Fruit fly (Drosophila melanogaster) ovary, adult (tissue): ENCODE data around the gene CG4022.

Experiments
- CG17801 ChIP-seq: fragments of 200-800 bp; optimal IDR thresholded peaks from 2 replicates; lab custom pipeline; 2019; ENCODE audit warnings: missing biosample characterization, mild to moderate bottlenecking, missing genetic modification characterization, moderate library complexity; ENCODE audit not compliant: partially characterized antibody

The CG4022 gene

DNA sequence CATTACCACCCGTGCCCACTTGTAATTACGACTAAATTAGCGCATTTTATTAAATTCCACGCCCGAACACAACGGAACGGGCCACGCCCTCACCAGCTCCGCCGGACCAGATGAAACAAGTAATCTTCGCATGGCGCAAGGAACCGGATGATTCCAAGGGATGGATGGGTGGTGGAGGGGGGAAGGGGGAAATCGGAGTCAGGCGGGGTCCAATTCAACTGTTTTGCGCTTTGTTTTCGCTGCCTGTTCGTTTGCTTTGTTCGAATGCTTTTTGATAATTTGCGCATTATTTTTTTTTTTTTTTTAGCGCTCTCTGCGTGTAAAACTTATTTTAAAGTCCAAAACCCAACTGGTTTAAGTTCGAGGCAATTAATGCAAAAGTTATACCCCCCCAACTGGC lies 13.9 kb downstream of the CG4022 start:
- TF ChIP-seq CG17801 (GFP tag; lab: Kevin White, UChicago) = no peak

DNA sequence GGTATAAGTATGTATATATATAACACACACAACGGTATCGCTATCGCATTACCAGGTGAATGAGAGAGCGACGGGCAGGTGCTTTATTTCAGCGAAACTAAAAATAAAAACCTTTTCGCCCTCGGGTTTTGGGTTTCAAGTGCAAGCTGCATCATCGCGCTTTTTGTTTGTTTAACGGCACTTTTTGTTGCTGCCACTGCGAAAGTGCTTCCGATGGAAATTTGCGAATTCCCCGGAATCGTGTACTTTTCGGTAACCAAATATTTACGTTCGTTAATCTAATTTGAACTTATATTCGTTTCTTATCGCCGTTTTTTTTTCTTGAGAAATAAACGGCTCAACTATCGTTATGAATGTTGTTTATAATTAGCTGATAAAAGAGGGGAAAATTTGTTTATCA lies 14.6 kb downstream of the CG4022 start:
- TF ChIP-seq CG17801 (GFP tag; lab: Kevin White, UChicago) = peak; percentile 11

DNA sequence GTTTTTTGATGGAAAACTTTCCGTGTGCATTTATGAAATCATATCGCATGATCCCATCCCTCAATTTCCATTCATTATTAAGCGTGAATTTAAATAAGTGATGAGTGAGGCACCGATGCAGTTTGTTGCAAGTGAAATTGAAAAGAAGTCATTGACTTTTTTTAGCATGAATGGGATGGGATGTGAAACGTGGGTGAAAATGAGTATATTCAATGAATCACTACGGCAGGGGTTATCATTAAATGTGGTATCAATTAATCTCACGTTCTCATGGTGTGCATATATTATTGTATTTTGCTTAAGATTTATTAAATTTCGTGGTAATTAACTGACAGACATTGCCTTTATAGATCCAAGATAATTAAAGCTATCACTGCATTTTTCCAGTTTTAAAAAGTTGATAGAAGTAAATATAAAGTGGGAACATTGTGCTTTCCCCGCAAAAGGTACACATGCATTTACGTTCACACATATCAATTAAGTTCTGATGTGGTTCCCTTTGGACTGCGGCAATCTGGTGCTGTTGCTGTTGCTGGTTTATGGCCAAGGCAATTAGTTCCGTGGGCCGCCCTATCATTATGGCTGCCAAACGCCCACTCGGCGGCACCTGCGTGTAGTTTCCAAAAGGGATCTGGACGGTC lies 19.2 kb downstream of the CG4022 start:
- no peak for TF ChIP-seq CG17801 (GFP tag; lab: Kevin White, UChicago)

DNA sequence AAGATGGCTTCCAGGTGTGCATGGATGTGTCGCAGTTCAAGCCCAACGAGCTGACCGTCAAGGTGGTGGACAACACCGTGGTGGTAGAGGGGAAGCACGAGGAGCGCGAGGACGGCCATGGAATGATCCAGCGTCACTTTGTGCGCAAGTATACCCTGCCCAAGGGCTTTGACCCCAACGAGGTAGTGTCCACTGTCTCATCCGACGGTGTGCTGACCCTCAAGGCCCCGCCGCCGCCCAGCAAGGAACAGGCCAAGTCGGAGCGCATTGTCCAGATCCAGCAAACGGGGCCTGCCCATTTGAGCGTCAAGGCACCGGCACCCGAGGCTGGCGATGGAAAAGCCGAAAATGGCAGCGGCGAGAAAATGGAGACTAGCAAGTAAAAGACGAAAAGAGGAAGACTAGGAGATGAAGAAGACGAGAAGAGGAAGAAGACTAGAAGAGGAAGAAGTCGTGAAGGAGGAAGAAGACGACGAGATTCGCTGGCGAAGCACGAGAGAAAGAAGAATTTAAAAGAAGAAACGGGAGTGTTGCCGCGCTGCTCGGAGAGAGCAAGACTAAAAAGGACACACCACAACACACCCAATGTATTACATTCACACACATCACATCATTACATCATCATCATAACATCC lies 26.1 kb downstream of the CG4022 start:
- TF ChIP-seq CG17801 (GFP tag; lab: Kevin White, UChicago) = no peak

DNA sequence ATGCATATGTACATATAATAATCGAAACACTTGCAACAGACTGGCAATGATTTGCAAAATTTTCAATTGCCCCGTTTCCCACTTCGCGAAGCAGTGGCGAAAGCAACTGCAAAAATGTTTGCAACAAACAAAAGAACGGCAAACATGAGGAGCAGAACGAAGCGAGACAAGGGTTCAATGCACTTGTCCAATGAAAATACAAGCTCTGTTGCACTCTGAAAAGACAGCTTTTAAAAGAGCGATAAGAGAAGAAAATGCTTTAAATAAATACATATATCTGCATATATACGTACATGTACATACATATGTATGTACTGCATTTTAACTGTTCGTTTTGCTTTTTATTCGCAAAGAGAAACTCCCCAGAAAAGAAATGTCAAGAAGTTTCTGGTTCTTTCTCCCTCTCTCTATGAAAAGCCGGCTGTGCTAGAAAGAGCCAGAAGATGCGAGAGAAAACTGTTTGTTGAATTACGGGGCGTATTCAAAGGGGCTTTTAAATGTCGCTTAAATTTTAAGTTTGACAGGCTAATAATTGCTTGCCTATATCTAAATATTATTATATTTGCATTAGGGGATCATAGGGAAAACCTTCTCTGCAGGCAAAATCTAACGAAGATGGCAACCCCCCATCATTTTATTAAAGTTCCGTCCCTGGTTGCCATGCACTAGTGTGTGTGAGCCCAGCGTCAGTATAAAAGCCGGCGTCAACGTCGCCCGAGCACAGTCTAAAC lies 27.1 kb downstream of the CG4022 start, which contains the start of gene Hsp27:
Gene Hsp27, plus strand, starts transcription at position 719 of the 731 bp plus-strand sequence.
- TF ChIP-seq CG17801 (GFP tag; lab: Kevin White, UChicago) = peak; percentile 99

DNA sequence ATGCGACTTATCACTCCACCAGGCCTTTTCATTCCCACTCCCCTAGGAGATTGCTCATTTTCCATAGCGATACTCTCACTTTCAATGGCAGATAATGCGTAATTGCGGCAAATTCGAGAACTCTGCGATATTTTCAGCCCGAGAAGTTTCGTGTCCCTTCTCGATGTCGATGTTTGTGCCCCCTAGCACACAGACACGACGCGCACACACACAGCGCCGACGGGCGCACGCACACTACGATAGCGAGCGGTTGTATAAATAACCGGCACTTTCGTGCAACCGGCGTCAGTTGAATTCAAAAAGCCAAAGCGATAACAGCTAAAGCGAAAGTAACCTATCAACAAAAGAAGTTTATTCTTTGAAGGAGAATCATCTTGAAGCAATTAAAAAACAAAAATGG lies 29.0 kb downstream of the CG4022 start, which contains the start of gene Hsp23:
Gene Hsp23, plus strand, starts transcription at position 281 of the 400 bp plus-strand sequence.
- no peak for TF ChIP-seq CG17801 (GFP tag; lab: Kevin White, UChicago)

DNA sequence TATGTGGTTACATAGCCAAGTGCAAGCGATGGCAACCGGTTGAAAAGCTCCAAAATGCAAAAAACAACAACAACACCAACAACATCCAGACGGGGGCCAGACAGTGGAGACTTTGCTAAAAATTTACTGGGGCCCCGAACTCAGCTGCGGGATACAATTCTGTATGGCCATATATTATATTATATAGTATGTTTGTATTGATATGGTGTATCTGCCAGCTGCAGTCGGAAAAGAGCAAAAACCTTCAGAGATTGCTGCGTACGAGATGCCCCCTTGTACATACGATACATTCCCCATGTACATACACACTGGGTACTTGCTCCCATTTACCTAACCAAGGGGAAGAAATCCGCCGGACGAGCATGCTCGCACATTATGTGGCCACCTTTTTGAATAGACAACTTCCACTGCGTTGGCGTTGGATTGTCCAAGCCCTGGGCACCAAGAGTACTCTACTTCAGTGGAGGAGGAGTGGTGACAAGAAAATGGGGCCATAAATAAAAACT lies 30.2 kb downstream of the CG4022 start:
- no peak for TF ChIP-seq CG17801 (GFP tag; lab: Kevin White, UChicago)

DNA sequence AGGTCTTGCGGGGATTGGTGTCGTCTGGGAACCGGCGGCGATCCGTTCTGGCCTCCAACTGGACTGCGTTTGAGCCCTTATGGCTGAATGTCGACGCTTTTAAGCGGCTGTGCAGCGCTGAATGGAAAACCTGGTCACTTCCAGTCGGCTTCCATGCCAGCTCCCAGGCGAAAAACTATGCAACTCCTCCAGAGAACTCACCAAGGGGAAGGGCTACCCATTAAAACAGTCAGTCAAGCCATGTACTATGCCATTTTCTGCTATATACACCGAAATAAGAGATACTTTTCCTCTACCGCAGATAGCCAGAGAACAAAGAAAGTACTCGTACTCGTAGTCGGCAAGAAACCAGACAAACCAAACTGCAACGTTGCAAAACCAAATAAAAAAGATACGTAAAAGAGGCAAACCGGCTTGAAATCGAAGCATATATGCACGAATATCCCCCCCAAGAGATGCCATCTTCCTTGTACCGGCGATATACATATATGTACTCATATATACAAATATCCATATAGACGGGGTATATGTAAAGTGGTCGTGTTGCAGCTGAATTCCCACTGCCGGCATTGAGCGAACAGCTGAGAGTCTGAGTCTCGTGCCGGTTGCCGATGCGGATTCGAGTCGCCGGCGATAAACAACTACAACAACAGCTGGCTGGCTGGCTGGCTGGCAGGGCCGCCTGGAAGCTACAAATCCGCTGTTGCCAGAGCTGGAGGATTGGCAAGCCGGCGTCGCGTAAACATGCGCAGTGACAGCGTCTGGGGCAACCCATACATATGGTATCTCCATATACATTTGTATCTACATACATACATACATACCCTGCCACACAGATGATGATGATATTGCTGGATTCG lies 30.9 kb downstream of the CG4022 start, which contains the start of gene Hsp67Ba:
Gene Hsp67Ba, minus strand, starts transcription at position 51 of the 860 bp plus-strand sequence.
- no peak for TF ChIP-seq CG17801 (GFP tag; lab: Kevin White, UChicago)

DNA sequence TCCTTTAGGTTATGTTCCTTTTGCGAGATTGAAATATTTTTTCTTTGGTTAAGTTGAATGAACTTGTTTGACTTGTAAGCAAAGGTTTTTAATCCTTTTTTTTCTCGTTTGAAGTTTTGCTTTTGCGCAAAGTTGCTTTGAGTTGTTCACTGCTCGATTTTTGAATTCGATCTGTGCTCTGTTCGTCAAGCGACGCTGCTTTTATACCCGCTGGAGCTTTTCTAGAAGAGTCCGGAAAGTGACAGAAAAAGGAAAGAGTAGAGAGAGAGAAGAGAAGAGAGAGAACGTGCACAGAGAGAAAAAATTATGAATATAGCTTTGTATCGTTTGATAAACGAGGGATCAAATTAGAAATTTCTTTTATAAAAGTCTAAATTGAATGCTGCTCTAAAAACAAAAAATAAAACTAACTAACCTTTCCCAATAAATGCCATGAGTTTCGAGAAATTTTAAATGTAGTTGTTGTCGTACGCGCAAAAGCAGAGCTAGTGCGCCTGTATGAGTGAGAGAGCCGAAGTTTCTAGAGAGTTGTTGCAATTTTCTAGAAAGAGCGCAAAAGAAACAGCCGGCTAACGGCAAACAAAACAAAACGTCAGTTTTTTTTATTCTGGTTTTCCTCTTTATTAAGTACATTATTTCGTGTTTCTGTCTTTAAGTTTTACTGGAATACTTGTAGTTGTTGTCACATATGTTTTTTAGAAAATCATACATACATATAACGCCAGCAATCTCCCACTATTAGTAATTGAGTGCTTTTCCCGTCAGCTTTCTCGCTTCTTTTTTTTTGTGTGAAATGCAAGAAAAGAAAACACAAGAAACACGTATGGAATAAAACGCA lies 33.2 kb downstream of the CG4022 start, which contains the start of gene Hsp26:
Gene Hsp26, minus strand, starts transcription at position 230 of the 838 bp plus-strand sequence.
- TF ChIP-seq CG17801 (GFP tag; lab: Kevin White, UChicago) = peak; percentile 90

DNA sequence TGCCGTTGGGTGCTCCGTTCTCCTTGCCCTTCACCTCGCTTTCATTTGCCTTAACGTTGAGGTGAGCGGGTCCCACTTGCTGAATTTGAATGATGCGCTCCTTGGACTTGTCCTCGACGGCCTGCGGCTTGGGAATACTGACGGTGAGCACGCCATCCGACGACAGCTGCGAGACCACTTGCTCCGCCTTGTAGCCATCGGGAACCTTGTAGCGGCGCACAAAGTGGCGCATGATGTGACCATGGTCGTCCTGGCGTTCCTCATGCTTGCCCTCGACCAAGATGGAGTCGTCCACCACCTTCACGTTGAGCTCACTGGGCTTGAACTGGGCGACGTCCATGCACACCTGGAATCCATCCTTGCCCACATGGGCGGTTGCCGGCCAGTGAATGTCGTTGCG lies 34.1 kb downstream of the CG4022 start:
- TF ChIP-seq CG17801 (GFP tag; lab: Kevin White, UChicago) = no peak

DNA sequence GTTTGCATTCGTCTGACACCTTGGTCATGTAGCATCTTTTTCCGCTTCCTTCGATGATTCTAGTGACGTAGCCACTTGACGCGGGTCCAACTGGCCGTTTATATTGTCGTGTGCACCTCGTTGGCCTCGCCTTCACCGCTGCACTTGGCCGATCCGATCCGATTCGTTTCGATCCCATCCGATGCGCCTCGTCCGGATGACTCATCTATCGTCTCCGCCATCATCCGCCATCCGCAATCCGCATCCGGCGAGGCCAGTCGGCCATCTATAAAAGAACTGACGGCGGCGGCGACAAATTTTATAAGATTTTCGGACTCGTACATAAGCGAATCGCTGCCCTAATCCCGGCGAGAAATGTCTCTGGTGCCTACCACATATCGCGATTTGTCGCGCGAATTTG lies 35.5 kb downstream of the CG4022 start, which contains the start of gene CG4461:
Gene CG4461, plus strand, starts transcription at position 301 of the 400 bp plus-strand sequence.
- no peak for TF ChIP-seq CG17801 (GFP tag; lab: Kevin White, UChicago)

DNA sequence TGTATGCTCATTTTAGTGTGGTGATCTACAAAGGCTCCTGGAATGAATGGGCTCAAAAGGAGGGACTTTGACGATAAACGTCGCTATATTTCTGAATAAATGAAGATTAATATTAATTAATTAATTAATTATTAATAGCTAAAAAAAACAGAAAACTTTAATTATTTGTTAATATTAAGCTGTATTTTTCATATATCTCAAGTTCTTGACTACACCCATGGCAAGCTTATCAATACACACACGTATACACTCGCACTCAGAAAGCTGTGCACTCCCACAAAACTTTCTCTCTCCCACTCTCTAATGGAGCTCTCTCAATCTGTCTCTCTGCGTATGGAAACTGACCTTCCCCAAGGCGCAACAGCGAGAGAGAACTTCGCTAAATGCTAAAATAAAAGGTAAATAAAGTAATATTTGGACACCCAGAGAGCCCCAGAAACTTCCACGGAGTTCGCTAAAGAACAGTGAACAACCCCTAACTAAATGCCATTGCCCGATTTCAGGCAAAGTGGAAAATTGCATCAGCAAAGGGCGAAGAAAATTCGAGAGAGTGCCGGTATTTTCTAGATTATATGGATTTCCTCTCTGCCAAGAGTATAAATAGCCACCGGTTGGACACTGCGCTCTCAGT lies 37.1 kb downstream of the CG4022 start:
- no peak for TF ChIP-seq CG17801 (GFP tag; lab: Kevin White, UChicago)
